Worm (Caenorhabditis elegans): Measurements from ENCODE around the gene glb-5.

The glb-5 gene

ce11 chrV:5567119-5567518, 8.4 kb downstream of the glb-5 start, which contains the start of gene C18C4.7:
Gene C18C4.7 (minus strand): TSS chrV:5567219.
- TF ChIP-seq elt-1 (tag; optimal IDR thresholded peaks at IDR 0.05) (no peak), R02D3.7 (tag; optimal IDR thresholded peaks at IDR 0.05) (no peak), zag-1 (tag; optimal IDR thresholded peaks at IDR 0.05) (no peak), fos-1 (tag; optimal IDR thresholded peaks at IDR 0.05) (no peak)

DNA sequence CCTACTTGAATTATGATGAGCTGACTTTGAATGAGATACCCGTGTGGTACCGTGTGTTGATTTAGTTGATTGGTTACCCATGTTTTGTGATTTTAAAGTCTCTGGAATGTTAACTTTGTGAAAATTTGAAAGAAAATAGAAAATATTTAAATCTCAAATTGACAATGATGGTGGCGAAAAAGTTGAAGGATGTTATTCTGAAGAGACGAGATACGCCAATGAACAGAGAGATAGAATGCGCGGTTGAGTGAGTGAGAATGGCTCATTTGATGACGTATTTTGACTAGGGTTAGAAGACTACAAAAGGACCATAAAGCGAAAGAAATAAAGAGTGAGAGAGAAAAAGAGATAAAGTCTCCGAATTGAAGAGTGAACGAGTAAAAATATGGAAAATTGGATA, 11.7 kb downstream of the glb-5 start, which contains the start of gene glb-6:
Gene glb-6 (minus strand): TSS at position 101 of the 400 bp plus-strand sequence.
- TF ChIP-seq mdl-1 (tag; optimal IDR thresholded peaks at IDR 0.05) (no peak), elt-1 (tag; optimal IDR thresholded peaks at IDR 0.05) (no peak), elt-3 (tag; optimal IDR thresholded peaks at IDR 0.05) (no peak), fkh-2 (tag; optimal IDR thresholded peaks at IDR 0.05) (no peak), zag-1 (tag; optimal IDR thresholded peaks at IDR 0.05) (no peak)

ce11 chrV:5571691-5572090, 13.0 kb downstream of the glb-5 start:
- no peak for TF ChIP-seq lsy-12 (tag; optimal IDR thresholded peaks at IDR 0.05)
- no peak for TF ChIP-seq elt-1 (tag; optimal IDR thresholded peaks at IDR 0.05)
- no peak for TF ChIP-seq ztf-4 (tag; optimal IDR thresholded peaks at IDR 0.05)
- TF ChIP-seq fkh-10 (GFP tag; optimal IDR thresholded peaks at IDR 0.05) = peak; percentile 53

ce11 chrV:5576008-5576407, 17.3 kb downstream of the glb-5 start:
- TF ChIP-seq nhr-67 (tag; optimal IDR thresholded peaks at IDR 0.05) (no peak), nhr-43 (tag; optimal IDR thresholded peaks at IDR 0.05; ENCODE audit: poor library complexity, severe bottlenecking) (peak; percentile 29), mdl-1 (tag; optimal IDR thresholded peaks at IDR 0.05) (no peak), nhr-12 (tag; optimal IDR thresholded peaks at IDR 0.05) (no peak), ama-1 (optimal IDR thresholded peaks at IDR 0.05) (peak; percentile 30), lin-39 (tag; optimal IDR thresholded peaks at IDR 0.05) (no peak), aly-2 (tag; optimal IDR thresholded peaks at IDR 0.05) (no peak), tbx-2 (tag; optimal IDR thresholded peaks at IDR 0.05) (no peak), nhr-25 (tag; optimal IDR thresholded peaks at IDR 0.05) (no peak), fkh-2 (tag; optimal IDR thresholded peaks at IDR 0.05) (no peak), ceh-16 (tag; optimal IDR thresholded peaks at IDR 0.05) (no peak), nfya-1 (tag; optimal IDR thresholded peaks at IDR 0.05; ENCODE audit: insufficient read depth) (peak; percentile 11), lin-15B (tag; optimal IDR thresholded peaks at IDR 0.05) (no peak), jun-1 (tag; optimal IDR thresholded peaks at IDR 0.05) (peak; percentile 59), nhr-23 (tag; optimal IDR thresholded peaks at IDR 0.05) (no peak), ceh-28 (tag; optimal IDR thresholded peaks at IDR 0.05) (no peak), R02D3.7 (tag; optimal IDR thresholded peaks at IDR 0.05) (no peak), nhr-28 (tag; optimal IDR thresholded peaks at IDR 0.05) (no peak), elt-3 (tag; optimal IDR thresholded peaks at IDR 0.05) (no peak), unc-62 (GFP tag; optimal IDR thresholded peaks at IDR 0.05) (no peak), daf-12 (tag; optimal IDR thresholded peaks at IDR 0.05) (no peak), pqm-1 (tag; optimal IDR thresholded peaks at IDR 0.05) (peak; percentile 53), ceh-82 (tag; optimal IDR thresholded peaks at IDR 0.05) (peak; percentile 2), lsy-12 (tag; optimal IDR thresholded peaks at IDR 0.05) (no peak), unc-39 (tag; optimal IDR thresholded peaks at IDR 0.05) (no peak), ZK546.5 (tag; optimal IDR thresholded peaks at IDR 0.05) (no peak), elt-1 (tag; optimal IDR thresholded peaks at IDR 0.05) (no peak), elt-2 (tag; optimal IDR thresholded peaks at IDR 0.05) (peak; percentile 76), fos-1 (tag; optimal IDR thresholded peaks at IDR 0.05) (no peak), sea-2 (GFP tag; optimal IDR thresholded peaks at IDR 0.05) (no peak), skn-1 (tag; optimal IDR thresholded peaks at IDR 0.05) (peak; percentile 68), zag-1 (tag; optimal IDR thresholded peaks at IDR 0.05) (no peak), hmg-11 (tag; optimal IDR thresholded peaks at IDR 0.05) (peak; percentile 42), ztf-4 (tag; optimal IDR thresholded peaks at IDR 0.05) (no peak), pha-4 (tag; optimal IDR thresholded peaks at IDR 0.05) (peak; percentile 65), eor-1 (tag; optimal IDR thresholded peaks at IDR 0.05) (no peak), nhr-77 (tag; optimal IDR thresholded peaks at IDR 0.05) (peak; percentile 16), egl-5 (tag; optimal IDR thresholded peaks at IDR 0.05) (no peak), mml-1 (tag; optimal IDR thresholded peaks at IDR 0.05) (no peak), nhr-11 (tag; optimal IDR thresholded peaks at IDR 0.05) (no peak), nhr-237 (tag; optimal IDR thresholded peaks at IDR 0.05) (no peak), fkh-10 (GFP tag; optimal IDR thresholded peaks at IDR 0.05) (no peak), ztf-11 (tag; optimal IDR thresholded peaks at IDR 0.05) (no peak), nhr-76 (tag; optimal IDR thresholded peaks at IDR 0.05) (no peak), egl-27 (tag; optimal IDR thresholded peaks at IDR 0.05) (no peak), snpc-4 (tag; optimal IDR thresholded peaks at IDR 0.05) (peak; percentile 98), ceh-9 (tag; optimal IDR thresholded peaks at IDR 0.05) (no peak)

Measured in whole organism, L3 larva.